Worm (Caenorhabditis elegans) whole organism, L1 larva: Measurements from ENCODE around the gene C53C11.1.

Experiments
- aha-1 ChIP-seq: fragments of 150-350 bp; optimal IDR thresholded peaks from 2 replicates; lab custom pipeline; 2014; ENCODE audit warnings: missing biosample characterization, missing genetic modification characterization
- alr-1 ChIP-seq: fragments of 200-800 bp; sonication (Bioruptor generic); optimal IDR thresholded peaks from 2 replicates; lab custom pipeline; 2018; ENCODE audit warnings: borderline replicate concordance, mild to moderate bottlenecking, missing genetic modification characterization, missing compliant biosample characterization
- ama-1 ChIP-seq: fragments of 150-350 bp; optimal IDR thresholded peaks from 2 replicates; lab custom pipeline; 2014
- blmp-1 ChIP-seq: fragments of 150-350 bp; optimal IDR thresholded peaks from 2 replicates; lab custom pipeline; 2014; ENCODE audit warnings: missing biosample characterization, missing genetic modification characterization
- ceh-82 ChIP-seq, 3 experiments: fragments of 150-350 bp in 1 of 3; sonication (generic microtip) in 2 of 3; optimal IDR thresholded peaks; 2 replicates each; lab custom pipeline; 2014 to 2017; ENCODE audit warnings: missing biosample characterization in 3 of 3, missing genetic modification characterization in 3 of 3
- fkh-10 ChIP-seq: sonication (generic microtip); optimal IDR thresholded peaks from 2 replicates; lab custom pipeline; 2017; ENCODE audit warnings: missing biosample characterization, missing genetic modification reagents, missing genetic modification characterization
- mab-9 ChIP-seq: fragments of 200-800 bp; sonication (Bioruptor generic); IDR thresholded peaks from 2 replicates; pipeline ENCODE4 v1.3.6; 2022; ENCODE audit warnings: missing genetic modification reagents, missing genetic modification characterization, missing compliant biosample characterization
- mep-1 ChIP-seq: fragments of 150-350 bp; optimal IDR thresholded peaks from 2 replicates; lab custom pipeline; 2014; ENCODE audit warnings: missing biosample characterization, missing genetic modification characterization
- nhr-11 ChIP-seq: fragments of 150-350 bp; optimal IDR thresholded peaks from 2 replicates; lab custom pipeline; 2014; ENCODE audit warnings: missing biosample characterization, missing genetic modification characterization
- nhr-77 ChIP-seq: fragments of 150-350 bp; optimal IDR thresholded peaks from 2 replicates; lab custom pipeline; 2014; ENCODE audit warnings: missing biosample characterization, missing genetic modification characterization
- nhr-90 ChIP-seq: sonication (generic microtip); optimal IDR thresholded peaks from 2 replicates; lab custom pipeline; 2016; ENCODE audit warnings: mild to moderate bottlenecking, missing genetic modification characterization, missing compliant biosample characterization; ENCODE audit not compliant: poor library complexity
- pag-3 ChIP-seq: sonication (generic microtip); optimal IDR thresholded peaks from 2 replicates; lab custom pipeline; 2017; ENCODE audit warnings: missing genetic modification characterization, mild to moderate bottlenecking, missing compliant biosample characterization, antibody characterized with exemption, borderline replicate concordance; ENCODE audit not compliant: insufficient read depth
- snpc-4 ChIP-seq: fragments of 150-350 bp; optimal IDR thresholded peaks from 2 replicates; lab custom pipeline; 2014; ENCODE audit warnings: missing biosample characterization, missing genetic modification characterization
- swsn-7 ChIP-seq: sonication (generic microtip); optimal IDR thresholded peaks from 2 replicates; lab custom pipeline; 2016; ENCODE audit warnings: missing genetic modification characterization, missing compliant biosample characterization

DNA sequence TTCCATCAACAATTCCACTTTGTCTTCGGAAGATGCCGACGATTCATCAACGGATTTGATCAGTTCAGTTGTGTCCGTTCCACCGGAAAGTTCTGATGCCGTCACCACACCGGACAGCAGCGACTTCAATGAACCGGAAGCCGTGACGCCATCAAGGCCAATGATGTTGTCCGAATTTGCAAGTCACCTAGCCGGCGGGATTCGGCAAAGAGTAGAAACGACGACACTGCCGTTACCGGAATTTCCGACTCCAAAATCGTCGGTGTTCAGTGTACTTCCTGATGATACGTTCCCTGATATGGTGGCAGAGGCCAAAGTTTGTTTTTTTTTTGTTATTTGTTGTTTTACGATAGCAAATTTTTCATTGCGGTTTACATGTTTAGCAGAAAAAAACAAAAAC lies 22.9 kb downstream of the C53C11.1 start:
- TF ChIP-seq nhr-11, result no peak
- no peak for TF ChIP-seq aha-1 (tag; lab: Kevin White, UChicago)
- no peak for TF ChIP-seq blmp-1 (tag; lab: Kevin White, UChicago)
- TF ChIP-seq ceh-82 (tag; optimal IDR thresholded peaks at IDR 0.05; lab: Kevin White, UChicago), result no peak
- TF ChIP-seq alr-1 (tag; lab: Kevin White, UChicago), result no peak
- TF ChIP-seq snpc-4 (tag; lab: Kevin White, UChicago), result no peak
- no peak for TF ChIP-seq mab-9 (GFP tag; lab: Robert Waterston, UW)
- TF ChIP-seq fkh-10 (GFP tag; lab: Kevin White, UChicago), result no peak
- TF ChIP-seq mep-1 (tag; lab: Kevin White, UChicago), result no peak
- TF ChIP-seq nhr-77 (tag; lab: Kevin White, UChicago), result no peak
- TF ChIP-seq nhr-90 (tag; lab: Kevin White, UChicago), result no peak
- TF ChIP-seq swsn-7, result no peak
- no peak for TF ChIP-seq ama-1
- no peak for TF ChIP-seq pag-3 (tag; lab: Kevin White, UChicago)
